Fruit fly (Drosophila melanogaster) whole organism: ENCODE results near the gene gdl-ORF39.

Experiments
- CG8478 ChIP-seq: fragments of >200 bp; optimal IDR thresholded peaks from 2 replicates; lab custom pipeline; 2018; ENCODE audit warnings: inconsistent platforms
- Dll ChIP-seq: fragments of >200 bp; optimal IDR thresholded peaks from 2 replicates; lab custom pipeline; 2017
- EcR ChIP-seq, 2 experiments: fragments of >200 bp; optimal IDR thresholded peaks; 2 replicates each; lab custom pipeline; 2017; ENCODE audit warnings: missing biosample characterization in 2 of 2, missing genetic modification characterization in 2 of 2, missing genetic modification reagents in 2 of 2
- pan ChIP-seq: fragments of >200 bp; optimal IDR thresholded peaks from 2 replicates; lab custom pipeline; 2017
- psq ChIP-seq: fragments of >200 bp; optimal IDR thresholded peaks from 2 replicates; lab custom pipeline; 2017
- usp ChIP-seq: fragments of >200 bp; optimal IDR thresholded peaks from 2 replicates; lab custom pipeline; 2017; ENCODE audit warnings: missing biosample characterization, missing genetic modification characterization, mixed read lengths

DNA sequence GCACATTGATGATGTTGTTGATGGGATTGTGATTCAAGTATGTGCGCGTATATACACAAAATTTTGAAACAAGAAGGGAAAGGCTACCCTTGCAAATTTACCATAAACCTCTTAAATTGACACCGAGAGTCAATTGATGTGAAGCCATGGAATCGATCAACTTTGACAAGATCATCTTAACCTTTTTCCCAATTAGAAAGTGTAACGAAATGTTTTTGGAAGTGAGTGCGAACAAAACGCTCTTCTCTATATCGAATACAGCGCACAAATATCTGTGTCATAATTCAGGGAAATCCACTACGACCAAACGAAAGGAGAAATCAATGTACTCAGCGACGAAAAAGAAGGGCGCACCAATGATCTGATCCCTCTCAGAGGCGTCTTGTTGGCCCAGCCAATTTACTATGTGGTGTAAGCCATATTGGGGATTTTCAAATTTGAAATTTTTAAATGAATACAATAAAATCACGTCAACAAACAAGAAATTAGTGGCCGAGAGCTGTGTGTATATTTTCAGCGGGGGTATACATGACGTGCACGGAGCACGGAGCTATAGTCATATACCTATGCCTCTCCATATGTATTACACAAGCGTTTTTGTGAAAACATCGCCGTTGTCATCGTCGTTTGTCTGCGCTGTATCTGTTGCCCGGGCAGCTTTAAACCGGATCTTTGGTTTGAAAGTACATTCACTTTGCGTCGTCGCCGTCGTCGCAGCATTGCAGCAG lies 24.3 kb downstream of the gdl-ORF39 start:
- no peak for TF ChIP-seq EcR (GFP tag; optimal IDR thresholded peaks at IDR 0.05; lab: Kevin White, UChicago)
- TF ChIP-seq CG8478 = no peak
- TF ChIP-seq psq (lab: Kevin White, UChicago) = no peak
- no peak for TF ChIP-seq usp (GFP tag; lab: Kevin White, UChicago)
- TF ChIP-seq Dll (lab: Kevin White, UChicago) = no peak
- no peak for TF ChIP-seq pan (lab: Kevin White, UChicago)
